Worm (Caenorhabditis elegans) whole organism, midembryonic: ENCODE data around the gene twk-7.

Experiments
- cog-1 ChIP-seq: sonication (generic microtip); optimal IDR thresholded peaks from 2 replicates; lab custom pipeline; 2016; ENCODE audit warnings: missing genetic modification characterization, missing compliant biosample characterization
- flt-1 ChIP-seq: fragments of 200-800 bp; sonication (Bioruptor generic); IDR thresholded peaks from 2 replicates; pipeline ENCODE4 v1.3.6; 2022; ENCODE audit warnings: missing genetic modification characterization, missing compliant biosample characterization
- klf-2 ChIP-seq: fragments of 200-800 bp; sonication (Bioruptor generic); conservative IDR thresholded peaks from 2 replicates; pipeline ENCODE4 v1.3.6; 2022; ENCODE audit warnings: missing genetic modification reagents, missing genetic modification characterization, missing compliant biosample characterization
- med-1 ChIP-seq: sonication (generic microtip); optimal IDR thresholded peaks from 2 replicates; lab custom pipeline; 2017; ENCODE audit warnings: missing genetic modification characterization, mild to moderate bottlenecking, missing compliant biosample characterization, antibody characterized with exemption, missing genetic modification reagents; ENCODE audit not compliant: insufficient read depth
- ref-1 ChIP-seq: fragments of 200-800 bp; sonication (Bioruptor generic); conservative IDR thresholded peaks from 2 replicates; pipeline ENCODE4 v1.3.6; 2022; ENCODE audit warnings: missing genetic modification reagents, missing genetic modification characterization, missing compliant biosample characterization
- tab-1 ChIP-seq: fragments of 200-800 bp; sonication (Bioruptor generic); IDR thresholded peaks from 2 replicates; pipeline ENCODE4 v1.3.6; 2022; ENCODE audit warnings: missing genetic modification characterization, missing compliant biosample characterization
- ztf-23 ChIP-seq: fragments of 200-800 bp; sonication (Bioruptor generic); IDR thresholded peaks from 2 replicates; pipeline ENCODE4 v1.3.6; 2022; ENCODE audit warnings: missing genetic modification reagents, missing genetic modification characterization, missing compliant biosample characterization
- ztf-29 ChIP-seq: fragments of 200-800 bp; sonication (Bioruptor generic); IDR thresholded peaks from 2 replicates; pipeline ENCODE4 v1.3.6; 2022; ENCODE audit warnings: missing genetic modification reagents, missing genetic modification characterization, missing compliant biosample characterization

DNA sequence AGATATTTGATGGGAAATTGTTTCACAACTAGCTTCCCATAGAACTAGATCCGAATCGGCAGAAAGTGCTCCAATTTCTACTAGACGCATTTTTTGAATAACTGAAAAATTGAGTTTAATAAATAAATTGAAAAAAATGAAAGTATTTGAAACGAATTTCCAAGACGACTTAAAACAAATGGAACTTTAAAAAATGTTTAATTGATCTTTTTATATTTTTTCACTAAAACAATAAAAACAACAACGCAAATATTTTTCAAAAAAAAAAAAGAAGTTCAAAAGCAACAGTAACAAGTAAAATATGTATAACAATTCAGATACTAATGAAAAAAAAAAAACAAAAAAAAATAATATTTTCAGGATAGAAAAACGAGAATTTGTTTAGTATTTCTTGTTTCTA lies 33.9 kb downstream of the twk-7 start, which contains the start of gene C06E1.9:
- no peak for TF ChIP-seq ztf-29 (GFP tag; lab: Robert Waterston, UW)
- TF ChIP-seq ref-1 (GFP tag; lab: Robert Waterston, UW), result no peak
- no peak for TF ChIP-seq flt-1 (GFP tag; lab: Robert Waterston, UW)
- TF ChIP-seq cog-1 (tag; lab: Kevin White, UChicago), result no peak
- TF ChIP-seq klf-2 (GFP tag; lab: Robert Waterston, UW), result no peak
- no peak for TF ChIP-seq tab-1 (GFP tag; lab: Robert Waterston, UW)
- TF ChIP-seq ztf-23 (GFP tag; lab: Robert Waterston, UW), result no peak
- no peak for TF ChIP-seq med-1 (GFP tag; lab: Kevin White, UChicago)
